Fruit fly (Drosophila melanogaster) whole organism, pupa: ENCODE measurements around the gene Imp.

Source experiments
- CG10348 ChIP-seq: fragments of 200-800 bp; sonication (Bioruptor generic); IDR thresholded peaks from 2 replicates; pipeline ENCODE4 v1.3.6; 2022; ENCODE audit warnings: missing biosample characterization, missing genetic modification characterization
- CG12605 ChIP-seq: fragments of 200-800 bp; sonication (Bioruptor generic); IDR thresholded peaks from 2 replicates; pipeline ENCODE4 v1.3.6; 2022; ENCODE audit warnings: missing biosample characterization, missing genetic modification characterization
- CG13204 ChIP-seq: fragments of 200-800 bp; sonication (Bioruptor generic); optimal IDR thresholded peaks from 2 replicates; lab custom pipeline; 2018; ENCODE audit warnings: missing biosample characterization, mild to moderate bottlenecking, missing genetic modification characterization, moderate library complexity
- CG14655 ChIP-seq: fragments of 200-800 bp; sonication (Bioruptor generic); optimal IDR thresholded peaks from 3 replicates; lab custom pipeline; 2017; ENCODE audit warnings: mild to moderate bottlenecking, missing biosample characterization, missing genetic modification reagents, missing genetic modification characterization
- CG15710 ChIP-seq: fragments of 200-800 bp; sonication (Bioruptor generic); optimal IDR thresholded peaks from 2 replicates; lab custom pipeline; 2018; ENCODE audit warnings: missing biosample characterization, mild to moderate bottlenecking, missing genetic modification characterization, moderate library complexity
- CG32121 ChIP-seq: fragments of 200-800 bp; sonication (Bioruptor generic); IDR thresholded peaks from 2 replicates; pipeline ENCODE4 v1.3.6; 2022; ENCODE audit warnings: missing biosample characterization, missing genetic modification characterization
- CG34367 ChIP-seq: fragments of 200-800 bp; sonication (Bioruptor generic); optimal IDR thresholded peaks from 2 replicates; lab custom pipeline; 2018; ENCODE audit warnings: missing biosample characterization, mild to moderate bottlenecking, missing genetic modification characterization
- CG4496 ChIP-seq: fragments of 200-800 bp; sonication (Bioruptor generic); IDR thresholded peaks from 3 replicates; pipeline ENCODE4 v1.3.6; 2022; ENCODE audit warnings: missing biosample characterization, missing genetic modification characterization
- D1 ChIP-seq: fragments of 200-800 bp; sonication (Bioruptor generic); optimal IDR thresholded peaks from 2 replicates; lab custom pipeline; 2018; ENCODE audit warnings: missing biosample characterization, mild to moderate bottlenecking, missing genetic modification characterization, moderate library complexity
- EcR ChIP-seq: fragments of 200-800 bp; sonication (Bioruptor generic); optimal IDR thresholded peaks from 3 replicates; lab custom pipeline; 2019; ENCODE audit warnings: missing biosample characterization, missing genetic modification characterization, mild to moderate bottlenecking, moderate library complexity, missing genetic modification reagents
- Ets98B ChIP-seq: fragments of 200-800 bp; sonication (Bioruptor generic); IDR thresholded peaks from 2 replicates; pipeline ENCODE4 v1.3.6; 2022; ENCODE audit warnings: missing biosample characterization, missing genetic modification characterization
- Pif1A ChIP-seq: fragments of 200-800 bp; sonication (Bioruptor generic); optimal IDR thresholded peaks from 3 replicates; lab custom pipeline; 2016; ENCODE audit warnings: missing biosample characterization, missing genetic modification characterization
- fd96Ca ChIP-seq: fragments of 200-800 bp; sonication (Bioruptor generic); IDR thresholded peaks from 3 replicates; pipeline ENCODE4 v1.3.6; 2022; ENCODE audit warnings: missing biosample characterization, missing genetic modification characterization

DNA sequence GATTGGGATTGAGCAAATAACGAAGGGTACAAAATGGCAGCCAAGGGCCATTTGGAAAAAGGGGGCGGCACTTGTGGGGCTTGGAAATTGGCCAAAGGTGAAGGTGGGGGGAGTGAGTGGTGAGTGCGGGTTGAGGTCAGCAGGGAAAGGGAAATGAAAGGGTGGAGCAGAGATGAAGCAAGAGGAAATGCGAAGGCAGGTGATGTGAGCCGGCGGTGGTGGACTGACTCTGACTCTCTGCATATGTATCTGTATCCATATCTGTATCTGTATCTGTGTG lies 86.0 kb downstream of the Imp start:
- no peak for TF ChIP-seq Ets98B
- no peak for TF ChIP-seq D1
- TF ChIP-seq CG4496 (GFP tag; lab: Robert Waterston, UW), result no peak
- no peak for TF ChIP-seq CG32121 (GFP tag; lab: Robert Waterston, UW)
- no peak for TF ChIP-seq CG34367 (tag; lab: Kevin White, UChicago)
- TF ChIP-seq CG10348, result no peak
- no peak for TF ChIP-seq CG13204 (GFP tag; lab: Kevin White, UChicago)
- no peak for TF ChIP-seq CG15710 (tag; lab: Kevin White, UChicago)
- no peak for TF ChIP-seq CG14655 (GFP tag; lab: Kevin White, UChicago)
- TF ChIP-seq CG12605 (GFP tag; lab: Robert Waterston, UW), result no peak
- TF ChIP-seq Pif1A (GFP tag; lab: Kevin White, UChicago), result no peak
- no peak for TF ChIP-seq EcR (GFP tag; lab: Kevin White, UChicago)
- no peak for TF ChIP-seq fd96Ca
